Worm (Caenorhabditis elegans) whole organism, L1 larva: ENCODE measurements around the gene E01G4.3.

Source experiments
- C34B4.2 ChIP-seq: sonication (generic microtip); optimal IDR thresholded peaks from 2 replicates; lab custom pipeline; 2017; ENCODE audit warnings: mild to moderate bottlenecking, missing genetic modification characterization, missing compliant biosample characterization
- aha-1 ChIP-seq: fragments of 150-350 bp; optimal IDR thresholded peaks from 2 replicates; lab custom pipeline; 2014; ENCODE audit warnings: missing biosample characterization, missing genetic modification characterization
- aly-2 ChIP-seq: fragments of 150-350 bp; optimal IDR thresholded peaks from 2 replicates; lab custom pipeline; 2014; ENCODE audit warnings: missing biosample characterization, missing genetic modification characterization
- ceh-88 ChIP-seq: fragments of 200-800 bp; sonication (Bioruptor generic); IDR thresholded peaks from 2 replicates; pipeline ENCODE4 v1.3.6; 2022; ENCODE audit warnings: missing genetic modification characterization, missing compliant biosample characterization
- dpl-1 ChIP-seq, 3 experiments: fragments of 150-350 bp in 2 of 3; sonication (generic microtip) in 1 of 3; optimal IDR thresholded peaks; 2 replicates each; lab custom pipeline; 2014 to 2017; ENCODE audit warnings: missing biosample characterization in 3 of 3, missing genetic modification characterization in 3 of 3, missing genetic modification reagents in 3 of 3
- efl-3 ChIP-seq: fragments of 200-800 bp; sonication (Bioruptor generic); optimal IDR thresholded peaks from 2 replicates; lab custom pipeline; 2018; ENCODE audit warnings: mild to moderate bottlenecking, missing genetic modification characterization, missing compliant biosample characterization
- elt-2 ChIP-seq: sonication (generic microtip); optimal IDR thresholded peaks from 2 replicates; lab custom pipeline; 2016; ENCODE audit warnings: missing genetic modification characterization, mild to moderate bottlenecking, inconsistent platforms, missing compliant biosample characterization, missing genetic modification reagents
- elt-3 ChIP-seq, 6 experiments: fragments of 150-350 bp in 1 of 6; sonication (generic microtip); optimal IDR thresholded peaks; 2 replicates each; lab custom pipeline; 2017 to 2018; ENCODE audit warnings: missing biosample characterization in 6 of 6, missing genetic modification characterization in 6 of 6, inconsistent platforms in 1 of 6
- ets-5 ChIP-seq: fragments of 200-800 bp; sonication (Bioruptor generic); IDR thresholded peaks from 2 replicates; pipeline ENCODE4 v1.3.6; 2022; ENCODE audit warnings: missing genetic modification characterization, missing compliant biosample characterization
- fkh-10 ChIP-seq: sonication (generic microtip); optimal IDR thresholded peaks from 2 replicates; lab custom pipeline; 2017; ENCODE audit warnings: missing biosample characterization, missing genetic modification reagents, missing genetic modification characterization
- grh-1 ChIP-seq: fragments of 200-800 bp; sonication (Bioruptor generic); IDR thresholded peaks from 2 replicates; pipeline ENCODE4 v1.3.6; 2022; ENCODE audit warnings: missing genetic modification reagents, missing genetic modification characterization, missing compliant biosample characterization
- hlh-4 ChIP-seq: sonication (generic microtip); optimal IDR thresholded peaks from 2 replicates; lab custom pipeline; 2016; ENCODE audit warnings: mild to moderate bottlenecking, missing genetic modification characterization, missing compliant biosample characterization
- hpl-2 ChIP-seq: fragments of 150-350 bp; optimal IDR thresholded peaks from 2 replicates; lab custom pipeline; 2014; ENCODE audit warnings: missing biosample characterization, missing genetic modification reagents, missing genetic modification characterization
- irx-1 ChIP-seq: sonication (generic microtip); optimal IDR thresholded peaks from 2 replicates; lab custom pipeline; 2016; ENCODE audit warnings: missing genetic modification characterization, missing compliant biosample characterization
- isw-1 ChIP-seq: fragments of 200-800 bp; sonication (Bioruptor generic); IDR thresholded peaks from 2 replicates; pipeline ENCODE4 v1.3.6; 2022; ENCODE audit warnings: missing genetic modification characterization, missing compliant biosample characterization
- jun-1 ChIP-seq: fragments of 150-350 bp; optimal IDR thresholded peaks from 2 replicates; lab custom pipeline; 2014; ENCODE audit warnings: missing biosample characterization, missing genetic modification reagents, missing genetic modification characterization
- lin-14 ChIP-seq: fragments of 200-800 bp; sonication (Bioruptor generic); optimal IDR thresholded peaks from 2 replicates; lab custom pipeline; 2018; ENCODE audit warnings: mild to moderate bottlenecking, missing genetic modification characterization, moderate library complexity, missing compliant biosample characterization
- lin-15B ChIP-seq: fragments of 150-350 bp; sonication (generic microtip); optimal IDR thresholded peaks from 3 replicates; lab custom pipeline; 2014; ENCODE audit warnings: missing biosample characterization, missing genetic modification characterization
- lin-35 ChIP-seq, 2 experiments: fragments of 150-350 bp; optimal IDR thresholded peaks; 2 replicates each; lab custom pipeline; 2014; ENCODE audit warnings: missing biosample characterization in 2 of 2, missing genetic modification characterization in 2 of 2, missing genetic modification reagents in 2 of 2
- lsy-2 ChIP-seq, 2 experiments: fragments of 150-350 bp; optimal IDR thresholded peaks; 2 replicates each; lab custom pipeline; 2014; ENCODE audit warnings: missing biosample characterization in 2 of 2, missing genetic modification characterization in 2 of 2
- mdl-1 ChIP-seq, 2 experiments: fragments of 150-350 bp; optimal IDR thresholded peaks; 2 replicates each; lab custom pipeline; 2014 to 2017; ENCODE audit warnings: missing biosample characterization in 2 of 2, missing genetic modification characterization in 2 of 2, inconsistent platforms in 1 of 2
- mef-2 ChIP-seq: fragments of 150-350 bp; optimal IDR thresholded peaks from 2 replicates; lab custom pipeline; 2014; ENCODE audit warnings: missing biosample characterization, missing genetic modification characterization
- nhr-11 ChIP-seq: fragments of 150-350 bp; optimal IDR thresholded peaks from 2 replicates; lab custom pipeline; 2014; ENCODE audit warnings: missing biosample characterization, missing genetic modification characterization
- nhr-237 ChIP-seq: fragments of 150-350 bp; optimal IDR thresholded peaks from 2 replicates; lab custom pipeline; 2014; ENCODE audit warnings: missing biosample characterization, missing genetic modification characterization
- nhr-71 ChIP-seq: sonication (generic microtip); optimal IDR thresholded peaks from 2 replicates; lab custom pipeline; 2016; ENCODE audit warnings: mild to moderate bottlenecking, missing genetic modification characterization, moderate library complexity, missing compliant biosample characterization
- nhr-77 ChIP-seq: fragments of 150-350 bp; optimal IDR thresholded peaks from 2 replicates; lab custom pipeline; 2014; ENCODE audit warnings: missing biosample characterization, missing genetic modification characterization
- nhr-90 ChIP-seq: sonication (generic microtip); optimal IDR thresholded peaks from 2 replicates; lab custom pipeline; 2016; ENCODE audit warnings: mild to moderate bottlenecking, missing genetic modification characterization, missing compliant biosample characterization; ENCODE audit not compliant: poor library complexity
- pag-3 ChIP-seq: sonication (generic microtip); optimal IDR thresholded peaks from 2 replicates; lab custom pipeline; 2017; ENCODE audit warnings: missing genetic modification characterization, mild to moderate bottlenecking, missing compliant biosample characterization, antibody characterized with exemption, borderline replicate concordance; ENCODE audit not compliant: insufficient read depth
- pax-3 ChIP-seq: fragments of 200-800 bp; sonication (Bioruptor generic); optimal IDR thresholded peaks from 2 replicates; lab custom pipeline; 2018; ENCODE audit warnings: mild to moderate bottlenecking, missing genetic modification characterization, moderate library complexity, missing compliant biosample characterization
- pqm-1 ChIP-seq: sonication (generic microtip); optimal IDR thresholded peaks from 3 replicates; lab custom pipeline; 2017; ENCODE audit warnings: missing biosample characterization, missing genetic modification characterization
- rnt-1 ChIP-seq: sonication (generic microtip); optimal IDR thresholded peaks from 2 replicates; lab custom pipeline; 2016; ENCODE audit warnings: mild to moderate bottlenecking, missing genetic modification characterization, moderate library complexity, missing compliant biosample characterization
- snpc-4 ChIP-seq: fragments of 150-350 bp; optimal IDR thresholded peaks from 2 replicates; lab custom pipeline; 2014; ENCODE audit warnings: missing biosample characterization, missing genetic modification characterization
- snu-23 ChIP-seq: sonication (generic microtip); optimal IDR thresholded peaks from 2 replicates; lab custom pipeline; 2016; ENCODE audit warnings: missing genetic modification characterization, missing compliant biosample characterization
- sox-4 ChIP-seq: sonication (generic microtip); optimal IDR thresholded peaks from 2 replicates; lab custom pipeline; 2016; ENCODE audit warnings: missing genetic modification characterization, missing compliant biosample characterization
- sptf-1 ChIP-seq: fragments of 150-350 bp; optimal IDR thresholded peaks from 2 replicates; lab custom pipeline; 2014; ENCODE audit warnings: missing biosample characterization, missing genetic modification characterization
- sup-37 ChIP-seq: fragments of 200-800 bp; sonication (Bioruptor generic); optimal IDR thresholded peaks from 2 replicates; lab custom pipeline; 2018; ENCODE audit warnings: mild to moderate bottlenecking, missing genetic modification characterization, missing compliant biosample characterization
- swsn-7 ChIP-seq: sonication (generic microtip); optimal IDR thresholded peaks from 2 replicates; lab custom pipeline; 2016; ENCODE audit warnings: missing genetic modification characterization, missing compliant biosample characterization
- tlp-1 ChIP-seq: fragments of 150-350 bp; optimal IDR thresholded peaks from 2 replicates; lab custom pipeline; 2014; ENCODE audit warnings: missing biosample characterization, missing genetic modification characterization
- unc-130 ChIP-seq: fragments of 150-350 bp; optimal IDR thresholded peaks from 2 replicates; lab custom pipeline; 2017; ENCODE audit warnings: missing biosample characterization, missing genetic modification characterization, inconsistent platforms
- unc-62 ChIP-seq: fragments of 150-350 bp; optimal IDR thresholded peaks from 2 replicates; lab custom pipeline; 2014; ENCODE audit warnings: missing biosample characterization, missing genetic modification reagents, missing genetic modification characterization
- vab-15 ChIP-seq: sonication (generic microtip); optimal IDR thresholded peaks from 2 replicates; lab custom pipeline; 2017; ENCODE audit warnings: missing genotype, mild to moderate bottlenecking, missing genetic modification characterization, missing compliant biosample characterization
- zag-1 ChIP-seq: fragments of 150-350 bp; optimal IDR thresholded peaks from 2 replicates; lab custom pipeline; 2014; ENCODE audit warnings: missing biosample characterization, missing genetic modification characterization

E01G4.3 gene

ce11 chrII:13447668-13448067 lies 21.7 kb downstream of the E01G4.3 start (continued):
- peak; percentile 82 to 90 for TF ChIP-seq lin-35 (GFP tag; optimal IDR thresholded peaks at IDR 0.05; lab: Kevin White, UChicago)
- peak; percentile 66 for TF ChIP-seq sox-4 (tag; lab: Kevin White, UChicago)
- TF ChIP-seq sptf-1 (tag; lab: Kevin White, UChicago), result no peak
- TF ChIP-seq snu-23 (GFP tag; lab: Kevin White, UChicago), result peak; percentile 90
- no peak for TF ChIP-seq aly-2 (tag; lab: Kevin White, UChicago)
- peak; percentile 49 for TF ChIP-seq isw-1 (GFP tag; lab: Robert Waterston, UW)
- TF ChIP-seq lin-14 (GFP tag; lab: Kevin White, UChicago), result peak; percentile 99
- TF ChIP-seq hpl-2 (GFP tag; lab: Kevin White, UChicago), result peak; percentile 39
- TF ChIP-seq unc-62 (GFP tag; lab: Kevin White, UChicago), result peak; percentile 31
- peak; percentile 77 for TF ChIP-seq fkh-10
- TF ChIP-seq vab-15 (tag; lab: Kevin White, UChicago), result no peak
- no peak for TF ChIP-seq hlh-4 (tag; lab: Kevin White, UChicago)
- no peak for TF ChIP-seq zag-1 (tag; lab: Kevin White, UChicago)
- peak; percentile 76 for TF ChIP-seq nhr-11
- TF ChIP-seq mef-2 (tag; lab: Kevin White, UChicago), result peak; percentile 36
- TF ChIP-seq nhr-77 (tag; lab: Kevin White, UChicago), result peak; percentile 74
- peak; percentile 95 for TF ChIP-seq nhr-71 (tag; lab: Kevin White, UChicago)
- peak in 2 of 6 experiments; percentile 67 to 80 for TF ChIP-seq elt-3 (tag; optimal IDR thresholded peaks at IDR 0.05; lab: Kevin White, UChicago)
- no peak for TF ChIP-seq C34B4.2 (tag; lab: Kevin White, UChicago)
- TF ChIP-seq aha-1 (tag; lab: Kevin White, UChicago), result peak; percentile 38
- TF ChIP-seq sup-37 (GFP tag; lab: Kevin White, UChicago), result no peak
- TF ChIP-seq mdl-1 (tag; optimal IDR thresholded peaks at IDR 0.05; lab: Kevin White, UChicago), result peak in 1 of 2 experiments; percentile 92
- TF ChIP-seq swsn-7 (tag; lab: Kevin White, UChicago), result peak; percentile 82
- no peak for TF ChIP-seq ets-5 (GFP tag; lab: Robert Waterston, UW)
- TF ChIP-seq lsy-2 (tag; optimal IDR thresholded peaks at IDR 0.05; lab: Kevin White, UChicago), result peak; percentile 83 to 93
- peak; percentile 77 for TF ChIP-seq nhr-237 (tag; lab: Kevin White, UChicago)
- peak; percentile 91 for TF ChIP-seq lin-15B (tag; lab: Kevin White, UChicago)
- TF ChIP-seq ceh-88, result 0 out of 2 replicates have a peak, but pooled peaks have one; percentile 14
- peak; percentile 77 to 83 (median 79) for TF ChIP-seq dpl-1 (GFP tag; optimal IDR thresholded peaks at IDR 0.05; lab: Kevin White, UChicago)
- peak; percentile 1 for TF ChIP-seq elt-2 (tag; lab: Kevin White, UChicago)
- peak; percentile 65 for TF ChIP-seq irx-1 (tag; lab: Kevin White, UChicago)
- no peak for TF ChIP-seq pag-3
- peak; percentile 42; the same call in 1 of the 2 replicates for TF ChIP-seq grh-1 (GFP tag; lab: Robert Waterston, UW)
- no peak for TF ChIP-seq rnt-1 (tag; lab: Kevin White, UChicago)
- no peak for TF ChIP-seq tlp-1 (tag; lab: Kevin White, UChicago)
- peak; percentile 64 for TF ChIP-seq nhr-90 (tag; lab: Kevin White, UChicago)
- peak; percentile 59 for TF ChIP-seq jun-1 (tag; lab: Kevin White, UChicago)
- peak; percentile 86 for TF ChIP-seq snpc-4
- peak; percentile 40 for TF ChIP-seq pax-3 (tag; lab: Kevin White, UChicago)
- no peak for TF ChIP-seq efl-3 (GFP tag; lab: Kevin White, UChicago)
- peak; percentile 87 for TF ChIP-seq unc-130
- TF ChIP-seq pqm-1 (tag; lab: Kevin White, UChicago), result no peak
